Worm (Caenorhabditis elegans) whole organism, mixed stage, embryonic: ENCODE measurements around the gene F13B12.6.

ENCODE experiments used
- ceh-43 ChIP-seq: fragments of 200-800 bp; sonication (Bioruptor generic); optimal IDR thresholded peaks from 2 replicates; lab custom pipeline; 2018; ENCODE audit warnings: mild to moderate bottlenecking, missing genetic modification characterization, moderate library complexity, missing compliant biosample characterization
- ces-1 ChIP-seq: fragments of 150-350 bp; optimal IDR thresholded peaks from 2 replicates; lab custom pipeline; 2014; ENCODE audit warnings: missing biosample characterization, missing genetic modification reagents, missing genetic modification characterization
- drap-1 ChIP-seq: fragments of 200-800 bp; sonication (Bioruptor generic); optimal IDR thresholded peaks from 3 replicates; lab custom pipeline; 2018; ENCODE audit warnings: mild to moderate bottlenecking, missing genetic modification characterization, missing compliant biosample characterization
- hlh-1 ChIP-seq: fragments of 150-350 bp; optimal IDR thresholded peaks from 2 replicates; lab custom pipeline; 2014; ENCODE audit warnings: missing biosample characterization, missing genetic modification reagents, missing genetic modification characterization
- lin-32 ChIP-seq: fragments of 200-800 bp; sonication (Bioruptor generic); optimal IDR thresholded peaks from 2 replicates; lab custom pipeline; 2018; ENCODE audit warnings: mild to moderate bottlenecking, missing genetic modification characterization, missing compliant biosample characterization
- nhr-237 ChIP-seq: fragments of 150-350 bp; optimal IDR thresholded peaks from 2 replicates; lab custom pipeline; 2014; ENCODE audit warnings: missing biosample characterization, missing genetic modification characterization
- nhr-76 ChIP-seq: sonication (generic microtip); optimal IDR thresholded peaks from 2 replicates; lab custom pipeline; 2017; ENCODE audit warnings: missing biosample characterization, missing genetic modification characterization
- pha-4 ChIP-seq: fragments of 150-350 bp; optimal IDR thresholded peaks from 2 replicates; lab custom pipeline; 2018; ENCODE audit warnings: missing biosample characterization, missing genetic modification reagents, missing genetic modification characterization
- snpc-4 ChIP-seq: fragments of 150-350 bp; optimal IDR thresholded peaks from 2 replicates; lab custom pipeline; 2014; ENCODE audit warnings: missing biosample characterization, missing genetic modification characterization
- ztf-11 ChIP-seq: fragments of 150-350 bp; optimal IDR thresholded peaks from 2 replicates; lab custom pipeline; 2014; ENCODE audit warnings: missing biosample characterization, missing genetic modification characterization

DNA sequence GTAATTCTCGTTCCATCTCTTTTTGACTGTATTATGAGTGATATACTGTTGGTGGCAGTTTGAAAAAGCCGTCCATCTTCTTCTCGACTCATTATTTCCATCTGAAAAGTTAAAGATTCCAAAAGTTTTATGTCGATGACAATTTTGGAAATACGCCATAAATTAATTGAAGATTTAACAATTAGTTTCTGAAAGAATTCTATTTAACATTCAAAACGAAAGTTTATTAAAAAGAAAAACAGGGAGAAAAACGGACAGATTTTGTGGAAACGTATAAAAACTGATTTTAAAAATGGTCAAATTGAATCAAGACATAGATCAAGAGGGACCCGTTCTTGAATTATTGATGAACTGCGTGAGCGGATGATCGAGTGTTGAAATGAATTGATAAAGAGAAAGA lies 3.9 kb downstream of the F13B12.6 start, which contains the start of gene R10H10.7:
- TF ChIP-seq nhr-76 (tag; lab: Kevin White, UChicago) (no peak), pha-4 (tag; lab: Kevin White, UChicago) (no peak), nhr-237 (tag; lab: Kevin White, UChicago) (no peak), ztf-11 (tag; lab: Kevin White, UChicago) (no peak), ceh-43 (GFP tag; lab: Kevin White, UChicago) (no peak), ces-1 (GFP tag; lab: Kevin White, UChicago) (no peak), hlh-1 (tag; lab: Kevin White, UChicago) (no peak), drap-1 (GFP tag; lab: Kevin White, UChicago) (no peak), lin-32 (GFP tag; lab: Kevin White, UChicago) (no peak), snpc-4 (tag; lab: Kevin White, UChicago) (no peak)
